Fruit fly (Drosophila melanogaster): ENCODE data around the gene how.
A peak's percentile ranks its signal among the peaks of the same experiment; 100 is the strongest.

how gene

DNA sequence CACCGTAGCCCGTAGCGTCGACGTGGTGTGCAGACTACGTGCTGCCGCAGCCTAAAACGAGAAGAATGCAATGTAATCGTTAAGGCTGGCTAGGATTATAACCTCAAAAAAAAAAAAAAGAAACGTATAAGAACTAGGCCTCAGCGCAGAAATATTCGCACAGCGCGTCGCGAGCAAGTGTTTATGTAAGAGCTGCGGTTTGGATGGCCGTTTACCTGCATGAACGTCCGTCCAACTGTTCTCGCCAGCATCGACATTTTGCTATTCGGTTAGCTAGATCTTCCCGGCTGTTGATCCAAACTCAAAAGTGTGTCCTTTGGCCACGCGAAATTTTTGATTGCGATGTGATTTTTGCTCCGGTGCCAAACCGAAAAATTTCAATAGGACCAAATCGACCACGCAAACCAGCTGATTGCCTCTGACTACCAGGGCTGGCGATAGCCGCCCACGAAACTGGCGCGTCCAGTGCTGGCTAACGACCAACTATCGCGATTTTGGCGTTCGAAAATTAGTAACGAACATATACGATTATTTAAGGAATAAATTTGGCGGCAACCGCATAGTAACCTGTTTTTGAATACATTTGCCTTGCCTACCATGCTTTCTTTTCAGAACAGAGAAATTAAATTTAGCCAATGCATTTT, 23.1 kb upstream of the how start, which contains the start of gene Idh3b (continued):
- TF ChIP-seq OdsH (GFP tag; optimal IDR thresholded peaks at IDR 0.05) (no peak), CG6808 (GFP tag; optimal IDR thresholded peaks at IDR 0.05) (no peak), CG8119 (GFP tag; IDR thresholded peaks at IDR 0.05) (no peak; the same call in 2 of the 3 replicates), CG10631 (GFP tag; optimal IDR thresholded peaks at IDR 0.05) (peak; percentile 10), pdm3 (GFP tag; optimal IDR thresholded peaks at IDR 0.05) (no peak), Blimp-1 (GFP tag; optimal IDR thresholded peaks at IDR 0.05) (no peak), CG11762 (GFP tag; optimal IDR thresholded peaks at IDR 0.05; ENCODE audit: insufficient read depth) (no peak), lz (GFP tag; optimal IDR thresholded peaks at IDR 0.05) (peak; percentile 62)

DNA sequence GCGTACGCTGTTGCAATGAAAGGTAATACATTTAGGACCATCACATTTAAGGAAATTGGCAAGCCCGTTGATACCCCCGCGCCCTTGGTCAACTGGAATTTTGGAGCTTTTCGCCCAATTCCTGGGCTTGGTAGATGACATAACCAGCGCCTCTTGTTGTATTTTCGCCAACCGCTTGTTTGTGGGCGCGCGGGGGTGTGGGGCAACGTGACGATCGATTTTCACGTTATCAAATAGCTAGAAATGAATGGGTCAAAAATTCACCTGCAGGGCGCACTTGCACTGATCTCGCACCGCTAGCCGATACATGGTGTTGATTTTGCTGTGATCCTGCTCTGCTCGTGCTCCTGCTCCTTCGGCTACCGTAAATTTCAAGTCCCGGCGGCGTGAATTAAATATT, 19.4 kb upstream of the how start:
- TF ChIP-seq spab (GFP tag; optimal IDR thresholded peaks at IDR 0.05): no peak
- 0 out of 2 replicates have a peak, but pooled peaks have one; percentile 16 for TF ChIP-seq CG15336 (GFP tag; IDR thresholded peaks at IDR 0.05)
- TF ChIP-seq fkh (GFP tag; optimal IDR thresholded peaks at IDR 0.05): no peak
- TF ChIP-seq vri (GFP tag; optimal IDR thresholded peaks at IDR 0.05): peak; percentile 90
- TF ChIP-seq CG8632 (GFP tag; optimal IDR thresholded peaks at IDR 0.05): no peak
- TF ChIP-seq Ets96B (tag; optimal IDR thresholded peaks at IDR 0.05): no peak
- TF ChIP-seq CG10669 (GFP tag; optimal IDR thresholded peaks at IDR 0.05): no peak
- no peak for TF ChIP-seq lz (GFP tag; optimal IDR thresholded peaks at IDR 0.05)
- no peak for TF ChIP-seq achi (GFP tag; optimal IDR thresholded peaks at IDR 0.05)
- no peak for TF ChIP-seq CG6276 (GFP tag; optimal IDR thresholded peaks at IDR 0.05)
- TF ChIP-seq Eip78C (GFP tag): peak; percentile 17
- TF ChIP-seq CG16779 (tag; optimal IDR thresholded peaks at IDR 0.05): no peak
- no peak for TF ChIP-seq OdsH (GFP tag; optimal IDR thresholded peaks at IDR 0.05)
- TF ChIP-seq CG11762 (GFP tag; optimal IDR thresholded peaks at IDR 0.05; ENCODE audit: insufficient read depth): no peak
- no peak for TF ChIP-seq svp (GFP tag)
- no peak for TF ChIP-seq dsx (GFP tag; optimal IDR thresholded peaks at IDR 0.05; ENCODE audit: poor library complexity, severe bottlenecking)
- no peak for TF ChIP-seq Eip93F (GFP tag; optimal IDR thresholded peaks at IDR 0.05)

DNA sequence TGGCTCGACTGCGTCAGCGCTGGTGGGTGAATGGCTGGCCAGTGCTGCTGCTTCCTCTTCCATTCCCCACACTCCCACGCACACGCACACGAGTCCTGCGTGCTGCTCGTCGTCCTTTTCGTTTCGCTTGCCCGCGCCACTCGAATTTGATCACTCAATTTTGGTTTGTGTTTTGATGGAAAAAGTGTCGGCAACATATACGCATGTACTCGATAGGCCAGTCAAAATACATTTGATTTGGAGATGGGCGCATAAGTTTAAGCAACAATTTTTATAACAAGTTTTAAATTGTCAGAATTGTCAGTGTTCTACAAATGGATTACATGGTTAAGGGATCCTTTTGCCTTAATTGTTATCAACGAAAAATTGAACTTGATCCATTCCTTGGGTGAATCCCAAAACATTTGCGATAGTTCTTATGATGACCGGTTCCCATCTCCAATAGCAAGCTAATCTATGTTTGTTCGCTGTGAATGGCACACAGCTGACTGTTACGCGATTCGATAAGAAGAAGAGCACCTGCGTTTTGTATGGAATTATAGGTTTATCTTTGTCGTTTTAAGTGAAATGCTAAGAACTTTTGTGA, 18.9 kb upstream of the how start, which contains the start of the genes Mitofilin and mRpL35:
Mitofilin (minus strand) TSS at position 295 of the 586 bp plus-strand sequence.
mRpL35 (plus strand) TSS at position 487 of the 586 bp plus-strand sequence.
- TF ChIP-seq CG1621 (tag; optimal IDR thresholded peaks at IDR 0.05) (no peak), cyc (GFP tag; optimal IDR thresholded peaks at IDR 0.05) (peak; percentile 53), Blimp-1 (GFP tag; optimal IDR thresholded peaks at IDR 0.05) (no peak), topi (GFP tag; optimal IDR thresholded peaks at IDR 0.05) (peak; percentile 39), CG6854 (GFP tag; optimal IDR thresholded peaks at IDR 0.05) (no peak), CG10669 (GFP tag; optimal IDR thresholded peaks at IDR 0.05) (no peak), CG3032 (tag; optimal IDR thresholded peaks at IDR 0.05) (peak; percentile 49), CG11762 (GFP tag; optimal IDR thresholded peaks at IDR 0.05; ENCODE audit: insufficient read depth) (no peak), CG31627 (GFP tag; optimal IDR thresholded peaks at IDR 0.05) (peak; percentile 68), CG9139 (GFP tag; optimal IDR thresholded peaks at IDR 0.05) (no peak), Met (GFP tag; optimal IDR thresholded peaks at IDR 0.05) (no peak), dac (GFP tag; optimal IDR thresholded peaks at IDR 0.05) (peak; percentile 3), Hr39 (GFP tag; optimal IDR thresholded peaks at IDR 0.05) (peak; percentile 66), pdm3 (GFP tag; optimal IDR thresholded peaks at IDR 0.05) (no peak), salr (GFP tag; optimal IDR thresholded peaks at IDR 0.05) (no peak), CG6792 (GFP tag; optimal IDR thresholded peaks at IDR 0.05) (peak; percentile 2), CG4318 (GFP tag; optimal IDR thresholded peaks at IDR 0.05) (no peak), Lpt (GFP tag; optimal IDR thresholded peaks at IDR 0.05) (no peak), CG6808 (GFP tag; optimal IDR thresholded peaks at IDR 0.05) (peak; percentile 20), CG7368 (GFP tag; optimal IDR thresholded peaks at IDR 0.05) (no peak), Eip93F (GFP tag; optimal IDR thresholded peaks at IDR 0.05) (no peak), fd59A (GFP tag; optimal IDR thresholded peaks at IDR 0.05) (no peak), esn (GFP tag; optimal IDR thresholded peaks at IDR 0.05) (peak; percentile 63), CG34406 (GFP tag; optimal IDR thresholded peaks at IDR 0.05) (no peak), Gug (GFP tag; IDR thresholded peaks at IDR 0.05) (no peak), CG8119 (GFP tag; IDR thresholded peaks at IDR 0.05) (no peak), CG8319 (GFP tag; optimal IDR thresholded peaks at IDR 0.05) (no peak), CG11294 (GFP tag; IDR thresholded peaks at IDR 0.05) (no peak; the same call in 1 of the 2 replicates), Smox (GFP tag; optimal IDR thresholded peaks at IDR 0.05) (no peak), OdsH (GFP tag; optimal IDR thresholded peaks at IDR 0.05) (peak; percentile 50), achi (GFP tag; optimal IDR thresholded peaks at IDR 0.05) (peak; percentile 38), CG32006 (GFP tag; optimal IDR thresholded peaks at IDR 0.05) (no peak), fkh (GFP tag; optimal IDR thresholded peaks at IDR 0.05) (no peak)

Measured in whole organism, prepupa.